Comparison of ENCODE assay signal across 1 fruit fly cellular context in the genomic region with DNA sequence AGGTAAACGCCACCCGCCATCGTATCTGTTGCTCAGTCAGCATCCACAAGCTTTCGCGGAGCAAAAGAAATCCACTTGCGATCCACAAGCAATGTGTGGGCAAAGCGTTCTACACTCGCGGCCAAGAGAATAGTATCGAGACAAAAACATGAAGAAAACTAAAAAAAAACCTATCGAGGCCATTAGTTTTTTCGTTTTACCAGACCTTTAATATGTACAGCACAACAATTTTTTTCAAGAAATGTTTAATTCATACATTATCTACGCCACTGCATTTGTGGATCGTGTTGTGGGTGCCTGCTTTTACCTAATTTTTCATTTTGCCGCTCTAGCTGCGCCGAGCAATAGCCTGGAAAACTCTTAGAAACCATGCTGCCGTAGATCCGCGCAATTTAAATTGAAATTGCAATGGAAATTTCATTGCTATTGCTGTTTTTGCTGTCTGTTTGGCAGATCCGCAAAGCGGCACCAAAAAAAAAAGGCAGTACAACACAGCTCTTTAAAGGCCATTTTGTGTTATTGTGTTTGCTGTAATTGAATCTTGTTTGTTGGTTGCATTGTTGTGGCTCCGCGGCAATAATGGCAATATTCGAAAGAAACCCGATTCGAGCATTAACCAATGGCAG.
TF ChIP-seq lines count a peak whose summit lies in the region.

No protein-coding gene starts in this region.

TF ChIP-seq in whole organism, embryonic, 481 proteins besides CTCF, POLR2A, EP300 and RAD21 (continued from another document and continues in another):
- TF ChIP-seq Antp (GFP tag; optimal IDR thresholded peaks at IDR 0.05; lab: Kevin White, UChicago) (peak; percentile 57), bbx (GFP tag; IDR thresholded peaks at IDR 0.05; lab: Robert Waterston, UW; ENCODE audit: partially characterized antibody) (no peak), sc (optimal IDR thresholded peaks at IDR 0.05; lab: Kevin White, UChicago) (no peak), sc (GFP tag; optimal IDR thresholded peaks at IDR 0.05; lab: Kevin White, UChicago) (no peak), Pdp1 (GFP tag; optimal IDR thresholded peaks at IDR 0.05; lab: Kevin White, UChicago) (peak; percentile 17 to 55), eyg (GFP tag; optimal IDR thresholded peaks at IDR 0.05; lab: Kevin White, UChicago) (no peak), Camta (GFP tag; optimal IDR thresholded peaks at IDR 0.05; lab: Kevin White, UChicago) (peak; percentile 2), CG7963 (GFP tag; IDR thresholded peaks at IDR 0.05; lab: Robert Waterston, UW; ENCODE audit: partially characterized antibody) (no peak), Taf1 (GFP tag; IDR thresholded peaks at IDR 0.05; lab: Robert Waterston, UW) (0 out of 2 replicates have a peak, but pooled peaks have one; percentile 26), Oaz (GFP tag; IDR thresholded peaks at IDR 0.05; lab: Robert Waterston, UW) (no peak), CG7839 (tag; optimal IDR thresholded peaks at IDR 0.05; lab: Kevin White, UChicago) (peak; percentile 67), mld (GFP tag; IDR thresholded peaks at IDR 0.05; lab: Robert Waterston, UW; ENCODE audit: partially characterized antibody) (no peak), maf-S (GFP tag; optimal IDR thresholded peaks at IDR 0.05; lab: Kevin White, UChicago) (no peak), CG4854 (GFP tag; optimal IDR thresholded peaks at IDR 0.05; lab: Kevin White, UChicago) (peak; percentile 50), Mad (GFP tag; optimal IDR thresholded peaks at IDR 0.05; lab: Kevin White, UChicago) (peak; percentile 41), Meics (GFP tag; optimal IDR thresholded peaks at IDR 0.05; lab: Kevin White, UChicago) (peak; percentile 63), sug (tag; optimal IDR thresholded peaks at IDR 0.05; lab: Kevin White, UChicago) (no peak), Atf-2 (GFP tag; optimal IDR thresholded peaks at IDR 0.05; lab: Kevin White, UChicago) (no peak), Optix (GFP tag; IDR thresholded peaks at IDR 0.05; lab: Robert Waterston, UW) (peak; percentile 56; the same call in 1 of the 3 replicates), tio (GFP tag; optimal IDR thresholded peaks at IDR 0.05; lab: Kevin White, UChicago) (no peak), CG7271 (tag; optimal IDR thresholded peaks at IDR 0.05; lab: Kevin White, UChicago) (no peak), tx (GFP tag; optimal IDR thresholded peaks at IDR 0.05; lab: Kevin White, UChicago) (peak; percentile 9), ken (GFP tag; IDR thresholded peaks at IDR 0.05; lab: Robert Waterston, UW) (peak; percentile 71), unpg (GFP tag; optimal IDR thresholded peaks at IDR 0.05; lab: Kevin White, UChicago) (peak; percentile 74), aop (GFP tag; IDR thresholded peaks at IDR 0.05; lab: Robert Waterston, UW) (no peak), Bteb2 (GFP tag; optimal IDR thresholded peaks at IDR 0.05; lab: Kevin White, UChicago) (peak; percentile 7), ham (GFP tag; IDR thresholded peaks at IDR 0.05; lab: Robert Waterston, UW) (no peak), CG31388 (GFP tag; optimal IDR thresholded peaks at IDR 0.05; lab: Kevin White, UChicago) (peak; percentile 53), CG18262 (tag; optimal IDR thresholded peaks at IDR 0.05; lab: Kevin White, UChicago) (peak; percentile 58), CG14667 (GFP tag; IDR thresholded peaks at IDR 0.05; lab: Robert Waterston, UW) (peak; percentile 62; the same call in 1 of the 2 replicates), Dek (tag; optimal IDR thresholded peaks at IDR 0.05; lab: Kevin White, UChicago) (peak; percentile 34), pho (GFP tag; optimal IDR thresholded peaks at IDR 0.05; lab: Kevin White, UChicago) (no peak), bab2 (GFP tag; optimal IDR thresholded peaks at IDR 0.05; lab: Kevin White, UChicago) (peak; percentile 65), ATbp (GFP tag; optimal IDR thresholded peaks at IDR 0.05; lab: Kevin White, UChicago) (peak; percentile 76), Rfx (GFP tag; IDR thresholded peaks at IDR 0.05; lab: Robert Waterston, UW) (peak; percentile 58; the same call in 1 of the 2 replicates), CG18619 (GFP tag; optimal IDR thresholded peaks at IDR 0.05; lab: Kevin White, UChicago) (peak; percentile 28), Sry-δ (GFP tag; optimal IDR thresholded peaks at IDR 0.05; lab: Kevin White, UChicago) (peak; percentile 11), CG8290 (GFP tag; optimal IDR thresholded peaks at IDR 0.05; lab: Kevin White, UChicago) (peak; percentile 9), CG8290 (tag; optimal IDR thresholded peaks at IDR 0.05; lab: Kevin White, UChicago) (peak in 1 of 2 experiments; percentile 61), Asciz (GFP tag; optimal IDR thresholded peaks at IDR 0.05; lab: Kevin White, UChicago) (peak; percentile 81), Dp (GFP tag; optimal IDR thresholded peaks at IDR 0.05; lab: Kevin White, UChicago) (no peak), E2f1 (GFP tag; IDR thresholded peaks at IDR 0.05; lab: Robert Waterston, UW) (peak; percentile 60), Hsf (GFP tag; optimal IDR thresholded peaks at IDR 0.05; lab: Kevin White, UChicago) (peak; percentile 51), Max (GFP tag; optimal IDR thresholded peaks at IDR 0.05; lab: Kevin White, UChicago) (no peak), Dip3 (GFP tag; optimal IDR thresholded peaks at IDR 0.05; lab: Kevin White, UChicago) (no peak), NK7.1 (GFP tag; optimal IDR thresholded peaks at IDR 0.05; lab: Kevin White, UChicago) (peak; percentile 50), Blimp-1 (GFP tag; optimal IDR thresholded peaks at IDR 0.05; lab: Kevin White, UChicago) (peak; percentile 78), esg (GFP tag; conservative IDR thresholded peaks at IDR 0.05; lab: Robert Waterston, UW) (peak; percentile 51), CG7745 (tag; optimal IDR thresholded peaks at IDR 0.05; lab: Kevin White, UChicago) (no peak), inv (GFP tag; IDR thresholded peaks at IDR 0.05; lab: Robert Waterston, UW; ENCODE audit: partially characterized antibody) (no peak), ind (GFP tag; optimal IDR thresholded peaks at IDR 0.05; lab: Kevin White, UChicago) (peak; percentile 60), Lhr (GFP tag; optimal IDR thresholded peaks at IDR 0.05; lab: Kevin White, UChicago) (no peak), vfl (GFP tag; optimal IDR thresholded peaks at IDR 0.05; lab: Kevin White, UChicago) (no peak), CoRest (tag; optimal IDR thresholded peaks at IDR 0.05; lab: Kevin White, UChicago) (peak; percentile 54), CG1024 (GFP tag; IDR thresholded peaks at IDR 0.05; lab: Robert Waterston, UW) (peak; percentile 41; the same call in 1 of the 2 replicates), CG12155 (GFP tag; optimal IDR thresholded peaks at IDR 0.05; lab: Kevin White, UChicago) (no peak), wdn (GFP tag; IDR thresholded peaks at IDR 0.05; lab: Robert Waterston, UW) (no peak), Hr3 (GFP tag; optimal IDR thresholded peaks at IDR 0.05; lab: Kevin White, UChicago) (peak; percentile 10), Atf6 (GFP tag; IDR thresholded peaks at IDR 0.05; lab: Robert Waterston, UW) (no peak; the same call in 1 of the 2 replicates), CG5180 (GFP tag; optimal IDR thresholded peaks at IDR 0.05; lab: Kevin White, UChicago) (peak; percentile 64), CG8388 (GFP tag; optimal IDR thresholded peaks at IDR 0.05; lab: Kevin White, UChicago) (peak; percentile 67), CG3995 (GFP tag; optimal IDR thresholded peaks at IDR 0.05; lab: Kevin White, UChicago) (no peak), fd3F (GFP tag; optimal IDR thresholded peaks at IDR 0.05; lab: Kevin White, UChicago) (no peak), NC2α (GFP tag; optimal IDR thresholded peaks at IDR 0.05; lab: Kevin White, UChicago) (no peak), pnt (GFP tag; optimal IDR thresholded peaks at IDR 0.05; lab: Kevin White, UChicago) (peak; percentile 42), Mes4 (GFP tag; optimal IDR thresholded peaks at IDR 0.05; lab: Kevin White, UChicago) (peak; percentile 57), CG2678 (tag; optimal IDR thresholded peaks at IDR 0.05; lab: Kevin White, UChicago) (peak; percentile 77), Eip74EF (GFP tag; optimal IDR thresholded peaks at IDR 0.05; lab: Kevin White, UChicago) (peak in 1 of 2 experiments; percentile 78), fu2 (GFP tag; optimal IDR thresholded peaks at IDR 0.05; lab: Kevin White, UChicago) (no peak), Elba2 (GFP tag; optimal IDR thresholded peaks at IDR 0.05; lab: Kevin White, UChicago) (no peak), CG13123 (GFP tag; optimal IDR thresholded peaks at IDR 0.05; lab: Kevin White, UChicago) (no peak), HmgZ (tag; optimal IDR thresholded peaks at IDR 0.05; lab: Kevin White, UChicago) (peak; percentile 16), Hr78 (GFP tag; optimal IDR thresholded peaks at IDR 0.05; lab: Kevin White, UChicago) (peak in 1 of 2 experiments; percentile 40), kay (GFP tag; optimal IDR thresholded peaks at IDR 0.05; lab: Kevin White, UChicago) (peak; percentile 39), Ada2b (GFP tag; IDR thresholded peaks at IDR 0.05; lab: Robert Waterston, UW) (peak; percentile 71), CG11504 (tag; optimal IDR thresholded peaks at IDR 0.05; lab: Kevin White, UChicago) (peak; percentile 76), fd102C (GFP tag; optimal IDR thresholded peaks at IDR 0.05; lab: Kevin White, UChicago) (no peak), CG6813 (GFP tag; optimal IDR thresholded peaks at IDR 0.05; lab: Kevin White, UChicago) (peak; percentile 29), p53 (GFP tag; optimal IDR thresholded peaks at IDR 0.05; lab: Kevin White, UChicago) (no peak), CG9876 (GFP tag; optimal IDR thresholded peaks at IDR 0.05; lab: Kevin White, UChicago) (no peak), CG7372 (GFP tag; IDR thresholded peaks at IDR 0.05; lab: Robert Waterston, UW) (no peak), chm (GFP tag; IDR thresholded peaks at IDR 0.05; lab: Robert Waterston, UW) (peak; percentile 62; the same call in 1 of the 2 replicates), Jarid2 (GFP tag; optimal IDR thresholded peaks at IDR 0.05; lab: Kevin White, UChicago) (peak; percentile 39), peb (GFP tag; IDR thresholded peaks at IDR 0.05; lab: Robert Waterston, UW) (0 out of 2 replicates have a peak, but pooled peaks have one; percentile 30), Hey (tag; optimal IDR thresholded peaks at IDR 0.05; lab: Kevin White, UChicago) (no peak), sna (GFP tag; IDR thresholded peaks at IDR 0.05; lab: Robert Waterston, UW; ENCODE audit: partially characterized antibody) (no peak), CG7786 (GFP tag; optimal IDR thresholded peaks at IDR 0.05; lab: Kevin White, UChicago) (no peak), ERR (GFP tag; optimal IDR thresholded peaks at IDR 0.05; lab: Kevin White, UChicago) (peak; percentile 37), danr (GFP tag; IDR thresholded peaks at IDR 0.05; lab: Robert Waterston, UW) (no peak), CG17385 (GFP tag; optimal IDR thresholded peaks at IDR 0.05; lab: Kevin White, UChicago) (peak; percentile 55), CG42726 (GFP tag; IDR thresholded peaks at IDR 0.05; lab: Robert Waterston, UW; ENCODE audit: partially characterized antibody) (no peak), BtbVII (GFP tag; optimal IDR thresholded peaks at IDR 0.05; lab: Kevin White, UChicago) (no peak), zf30C (GFP tag; optimal IDR thresholded peaks at IDR 0.05; lab: Kevin White, UChicago) (no peak), emc (GFP tag; optimal IDR thresholded peaks at IDR 0.05; lab: Kevin White, UChicago) (peak; percentile 15), chinmo (GFP tag; IDR thresholded peaks at IDR 0.05; lab: Robert Waterston, UW; ENCODE audit: partially characterized antibody) (no peak), CG11695 (GFP tag; IDR thresholded peaks at IDR 0.05; lab: Robert Waterston, UW) (peak; percentile 84), CG31224 (GFP tag; IDR thresholded peaks at IDR 0.05; lab: Robert Waterston, UW) (peak; percentile 43; the same call in 1 of the 2 replicates), Atf3 (GFP tag; optimal IDR thresholded peaks at IDR 0.05; lab: Kevin White, UChicago) (no peak), CG14860 (GFP tag; IDR thresholded peaks at IDR 0.05; lab: Robert Waterston, UW; ENCODE audit: partially characterized antibody) (no peak), CG30403 (GFP tag; optimal IDR thresholded peaks at IDR 0.05; lab: Kevin White, UChicago) (peak; percentile 62), H15 (GFP tag; IDR thresholded peaks at IDR 0.05; lab: Robert Waterston, UW) (peak; percentile 79), Stat92E (GFP tag; optimal IDR thresholded peaks at IDR 0.05; lab: Kevin White, UChicago) (no peak), pros (GFP tag; optimal IDR thresholded peaks at IDR 0.05; lab: Kevin White, UChicago) (no peak), Sry-β (GFP tag; optimal IDR thresholded peaks at IDR 0.05; lab: Kevin White, UChicago) (no peak), CG18764 (GFP tag; optimal IDR thresholded peaks at IDR 0.05; lab: Kevin White, UChicago) (peak; percentile 50), dmrt11E (tag; optimal IDR thresholded peaks at IDR 0.05; lab: Kevin White, UChicago) (peak; percentile 0), hth (optimal IDR thresholded peaks at IDR 0.05; lab: Kevin White, UChicago) (no peak), klu (GFP tag; IDR thresholded peaks at IDR 0.05; lab: Robert Waterston, UW) (no peak), rib (GFP tag; IDR thresholded peaks at IDR 0.05; lab: Robert Waterston, UW) (no peak), org-1 (GFP tag; optimal IDR thresholded peaks at IDR 0.05; lab: Kevin White, UChicago) (peak; percentile 39), fru (optimal IDR thresholded peaks at IDR 0.05; lab: Kevin White, UChicago) (no peak), Scr (GFP tag; IDR thresholded peaks at IDR 0.05; lab: Robert Waterston, UW; ENCODE audit: partially characterized antibody) (no peak), Xbp1 (GFP tag; optimal IDR thresholded peaks at IDR 0.05; lab: Kevin White, UChicago) (peak; percentile 63), CG16815 (GFP tag; optimal IDR thresholded peaks at IDR 0.05; lab: Kevin White, UChicago) (no peak), row (GFP tag; IDR thresholded peaks at IDR 0.05; lab: Robert Waterston, UW) (peak; percentile 59), fd96Cb (tag; optimal IDR thresholded peaks at IDR 0.05; lab: Kevin White, UChicago) (peak; percentile 66), CG2875 (GFP tag; optimal IDR thresholded peaks at IDR 0.05; lab: Kevin White, UChicago) (peak; percentile 2), CG33213 (GFP tag; optimal IDR thresholded peaks at IDR 0.05; lab: Kevin White, UChicago) (peak; percentile 4), CG6175 (GFP tag; IDR thresholded peaks at IDR 0.05; lab: Robert Waterston, UW) (no peak), BEAF-32 (GFP tag; optimal IDR thresholded peaks at IDR 0.05; lab: Kevin White, UChicago) (no peak), CG9797 (GFP tag; optimal IDR thresholded peaks at IDR 0.05; lab: Kevin White, UChicago) (no peak), lmd (GFP tag; IDR thresholded peaks at IDR 0.05; lab: Robert Waterston, UW) (peak; percentile 70), Hmr (GFP tag; optimal IDR thresholded peaks at IDR 0.05; lab: Kevin White, UChicago) (peak; percentile 43), CG2129 (GFP tag; IDR thresholded peaks at IDR 0.05; lab: Robert Waterston, UW; ENCODE audit: partially characterized antibody) (no peak)
